Worm (Caenorhabditis elegans) whole organism, young adult: ENCODE results near the gene C28G1.10.
A peak's percentile ranks its signal among the peaks of the same experiment; 100 is the strongest.

Source experiments
- B0261.1 ChIP-seq: sonication (generic microtip); optimal IDR thresholded peaks from 2 replicates; lab custom pipeline; 2016; ENCODE audit warnings: mild to moderate bottlenecking, missing genetic modification characterization, moderate library complexity, missing compliant biosample characterization
- B0336.3 ChIP-seq: fragments of 200-800 bp; sonication (Bioruptor generic); IDR thresholded peaks from 2 replicates; pipeline ENCODE4 v1.3.6; 2022; ENCODE audit warnings: missing genetic modification characterization, missing compliant biosample characterization
- F23B12.7 ChIP-seq: sonication (generic microtip); optimal IDR thresholded peaks from 2 replicates; lab custom pipeline; 2017; ENCODE audit warnings: missing genetic modification characterization, mild to moderate bottlenecking, missing compliant biosample characterization, antibody characterized with exemption, moderate library complexity; ENCODE audit not compliant: insufficient read depth
- F33H1.4 ChIP-seq: fragments of 200-800 bp; sonication (Bioruptor generic); IDR thresholded peaks from 2 replicates; pipeline ENCODE4 v1.3.6; 2022; ENCODE audit warnings: missing genetic modification reagents, missing genetic modification characterization, missing compliant biosample characterization
- F39B2.1 ChIP-seq: fragments of 200-800 bp; sonication (Bioruptor generic); IDR thresholded peaks from 2 replicates; pipeline ENCODE4 v1.3.6; 2022; ENCODE audit warnings: missing genetic modification reagents, missing genetic modification characterization, missing compliant biosample characterization
- F49E8.2 ChIP-seq: sonication (generic microtip); optimal IDR thresholded peaks from 3 replicates; lab custom pipeline; 2017; ENCODE audit warnings: missing genetic modification characterization, mild to moderate bottlenecking, missing compliant biosample characterization, antibody characterized with exemption, moderate library complexity; ENCODE audit not compliant: insufficient read depth
- F52B5.7 ChIP-seq: sonication (generic microtip); optimal IDR thresholded peaks from 2 replicates; lab custom pipeline; 2016; ENCODE audit warnings: mild to moderate bottlenecking, missing genetic modification characterization, missing compliant biosample characterization
- K12H6.12 ChIP-seq: fragments of 200-800 bp; sonication (Bioruptor generic); optimal IDR thresholded peaks from 2 replicates; lab custom pipeline; 2018; ENCODE audit warnings: mild to moderate bottlenecking, missing genetic modification characterization, missing compliant biosample characterization
- T26A5.8 ChIP-seq: sonication (generic microtip); optimal IDR thresholded peaks from 2 replicates; lab custom pipeline; 2016; ENCODE audit warnings: missing genetic modification characterization, missing compliant biosample characterization
- Y53F4B.3 ChIP-seq: fragments of 200-800 bp; sonication (Bioruptor generic); IDR thresholded peaks from 2 replicates; pipeline ENCODE4 v1.3.6; 2022; ENCODE audit warnings: missing genetic modification reagents, missing genetic modification characterization, missing compliant biosample characterization
- Y79H2A.3 ChIP-seq: fragments of 200-800 bp; sonication (Bioruptor generic); conservative IDR thresholded peaks from 2 replicates; pipeline ENCODE4 v1.3.6; 2022; ENCODE audit warnings: missing genetic modification reagents, missing genetic modification characterization, missing compliant biosample characterization
- Y95B8A.8 ChIP-seq: fragments of 200-800 bp; sonication (Bioruptor generic); IDR thresholded peaks from 2 replicates; pipeline ENCODE4 v1.3.6; 2022; ENCODE audit warnings: missing genetic modification reagents, missing genetic modification characterization, missing compliant biosample characterization
- ZK185.1 ChIP-seq: sonication (generic microtip); optimal IDR thresholded peaks from 2 replicates; lab custom pipeline; 2016; ENCODE audit warnings: mild to moderate bottlenecking, missing genetic modification characterization, missing compliant biosample characterization; ENCODE audit not compliant: poor library complexity, severe bottlenecking
- aptf-3 ChIP-seq: fragments of 200-800 bp; sonication (Bioruptor generic); IDR thresholded peaks from 2 replicates; pipeline ENCODE4 v1.3.6; 2022; ENCODE audit warnings: missing genetic modification characterization, missing compliant biosample characterization
- athp-1 ChIP-seq: sonication (generic microtip); optimal IDR thresholded peaks from 2 replicates; lab custom pipeline; 2017; ENCODE audit warnings: mild to moderate bottlenecking, missing genetic modification characterization, missing compliant biosample characterization
- bed-1 ChIP-seq: fragments of 200-800 bp; sonication (Bioruptor generic); IDR thresholded peaks from 2 replicates; pipeline ENCODE4 v1.3.6; 2022; ENCODE audit warnings: missing genetic modification reagents, missing genetic modification characterization, missing compliant biosample characterization
- bed-2 ChIP-seq: fragments of 200-800 bp; sonication (Bioruptor generic); IDR thresholded peaks from 2 replicates; pipeline ENCODE4 v1.3.6; 2022; ENCODE audit warnings: missing genetic modification reagents, missing genetic modification characterization, missing compliant biosample characterization
- ceh-100 ChIP-seq: fragments of 200-800 bp; sonication (Bioruptor generic); IDR thresholded peaks from 2 replicates; pipeline ENCODE4 v1.3.6; 2022; ENCODE audit warnings: missing genetic modification reagents, missing genetic modification characterization, missing compliant biosample characterization
- ceh-27 ChIP-seq: fragments of 200-800 bp; sonication (Bioruptor generic); optimal IDR thresholded peaks from 2 replicates; lab custom pipeline; 2018; ENCODE audit warnings: mild to moderate bottlenecking, missing genetic modification characterization, moderate library complexity, missing compliant biosample characterization
- ceh-91 ChIP-seq: fragments of 200-800 bp; sonication (Bioruptor generic); IDR thresholded peaks from 2 replicates; pipeline ENCODE4 v1.3.6; 2022; ENCODE audit warnings: missing genetic modification reagents, missing genetic modification characterization, missing compliant biosample characterization
- egl-18 ChIP-seq: fragments of 200-800 bp; sonication (Bioruptor generic); IDR thresholded peaks from 2 replicates; pipeline ENCODE4 v1.3.6; 2022; ENCODE audit warnings: missing genetic modification reagents, missing genetic modification characterization, missing compliant biosample characterization
- ekl-4 ChIP-seq: fragments of 200-800 bp; sonication (Bioruptor generic); IDR thresholded peaks from 2 replicates; pipeline ENCODE4 v1.3.6; 2022; ENCODE audit warnings: missing genetic modification reagents, missing genetic modification characterization, missing compliant biosample characterization
- hlh-12 ChIP-seq: sonication (generic microtip); optimal IDR thresholded peaks from 2 replicates; lab custom pipeline; 2016; ENCODE audit warnings: missing genetic modification characterization, missing compliant biosample characterization
- hmg-20 ChIP-seq: fragments of 200-800 bp; sonication (Bioruptor generic); IDR thresholded peaks from 2 replicates; pipeline ENCODE4 v1.3.6; 2022; ENCODE audit warnings: missing genetic modification reagents, missing genetic modification characterization, missing compliant biosample characterization
- let-526 ChIP-seq: fragments of 200-800 bp; sonication (Bioruptor generic); IDR thresholded peaks from 2 replicates; pipeline ENCODE4 v1.3.6; 2022; ENCODE audit warnings: missing genetic modification reagents, missing genetic modification characterization, missing compliant biosample characterization
- let-607 ChIP-seq, 2 experiments: fragments of 200-800 bp in 1 of 2; sonication (Bioruptor generic) in 1 of 2; sonication (generic microtip) in 1 of 2; optimal IDR thresholded peaks; 2 replicates each; lab custom pipeline; 2016 to 2018; ENCODE audit warnings: mild to moderate bottlenecking in 2 of 2, missing compliant biosample characterization in 2 of 2, missing genetic modification characterization in 2 of 2, moderate library complexity in 2 of 2, missing genotype in 1 of 2
- lin-35 ChIP-seq, 3 experiments: fragments of 150-350 bp in 2 of 3; sonication (generic microtip) in 1 of 3; optimal IDR thresholded peaks; 2 replicates each; lab custom pipeline; 2014 to 2018; ENCODE audit warnings: missing biosample characterization in 3 of 3, missing genetic modification characterization in 3 of 3, missing genetic modification reagents in 3 of 3
- lin-54 ChIP-seq: fragments of 200-800 bp; sonication (Bioruptor generic); optimal IDR thresholded peaks from 2 replicates; lab custom pipeline; 2018; ENCODE audit warnings: mild to moderate bottlenecking, missing genetic modification characterization, missing compliant biosample characterization
- mcd-1 ChIP-seq: fragments of 200-800 bp; sonication (Bioruptor generic); IDR thresholded peaks from 2 replicates; pipeline ENCODE4 v1.3.6; 2022; ENCODE audit warnings: missing genetic modification reagents, missing genetic modification characterization, missing compliant biosample characterization
- mes-4 ChIP-seq: sonication (generic microtip); optimal IDR thresholded peaks from 2 replicates; lab custom pipeline; 2016; ENCODE audit warnings: missing genotype, missing genetic modification characterization, missing compliant biosample characterization
- nhr-80 ChIP-seq: sonication (generic microtip); optimal IDR thresholded peaks from 2 replicates; lab custom pipeline; 2016; ENCODE audit warnings: missing genetic modification characterization, missing compliant biosample characterization
- pbrm-1 ChIP-seq: fragments of 200-800 bp; sonication (Bioruptor generic); IDR thresholded peaks from 2 replicates; pipeline ENCODE4 v1.3.6; 2022; ENCODE audit warnings: missing genetic modification reagents, missing genetic modification characterization, missing compliant biosample characterization
- rcor-1 ChIP-seq: fragments of 200-800 bp; sonication (Bioruptor generic); IDR thresholded peaks from 2 replicates; pipeline ENCODE4 v1.3.6; 2022; ENCODE audit warnings: missing genetic modification reagents, missing genetic modification characterization, missing compliant biosample characterization
- snpc-1.1 ChIP-seq: sonication (generic microtip); optimal IDR thresholded peaks from 2 replicates; lab custom pipeline; 2017; ENCODE audit warnings: missing genetic modification characterization, mild to moderate bottlenecking, missing compliant biosample characterization, antibody characterized with exemption, moderate library complexity, missing genotype, missing genetic modification reagents; ENCODE audit not compliant: insufficient read depth
- snpc-1.3 ChIP-seq: sonication (generic microtip); optimal IDR thresholded peaks from 2 replicates; lab custom pipeline; 2017; ENCODE audit warnings: missing genetic modification characterization, mild to moderate bottlenecking, missing compliant biosample characterization, antibody characterized with exemption, moderate library complexity, missing genotype, missing genetic modification reagents; ENCODE audit not compliant: insufficient read depth
- snpc-4 ChIP-seq, 5 experiments: fragments of 150-350 bp in 1 of 5; sonication (generic microtip) in 4 of 5; optimal IDR thresholded peaks; 2 replicates each; lab custom pipeline; 2014 to 2018; ENCODE audit warnings: missing genetic modification characterization in 5 of 5, missing biosample characterization in 3 of 5, antibody characterized with exemption in 2 of 5, mild to moderate bottlenecking in 2 of 5, missing compliant biosample characterization in 2 of 5, missing genotype in 2 of 5, moderate library complexity in 2 of 5, missing genetic modification reagents in 1 of 5
- tbp1 ChIP-seq: fragments of 200-800 bp; sonication (Bioruptor generic); optimal IDR thresholded peaks from 2 replicates; lab custom pipeline; 2018; ENCODE audit warnings: mild to moderate bottlenecking, missing genetic modification characterization, missing compliant biosample characterization
- zfh-2 ChIP-seq: fragments of 200-800 bp; sonication (Bioruptor generic); conservative IDR thresholded peaks from 2 replicates; pipeline ENCODE4 v1.3.6; 2022; ENCODE audit warnings: missing genetic modification reagents, missing genetic modification characterization, missing compliant biosample characterization
- zim-3 ChIP-seq: sonication (generic microtip); optimal IDR thresholded peaks from 2 replicates; lab custom pipeline; 2017; ENCODE audit warnings: mild to moderate bottlenecking, missing genetic modification characterization, moderate library complexity, missing compliant biosample characterization
- ztf-26 ChIP-seq: sonication (generic microtip); optimal IDR thresholded peaks from 2 replicates; lab custom pipeline; 2017; ENCODE audit warnings: missing genetic modification characterization, missing compliant biosample characterization

C28G1.10 gene

DNA sequence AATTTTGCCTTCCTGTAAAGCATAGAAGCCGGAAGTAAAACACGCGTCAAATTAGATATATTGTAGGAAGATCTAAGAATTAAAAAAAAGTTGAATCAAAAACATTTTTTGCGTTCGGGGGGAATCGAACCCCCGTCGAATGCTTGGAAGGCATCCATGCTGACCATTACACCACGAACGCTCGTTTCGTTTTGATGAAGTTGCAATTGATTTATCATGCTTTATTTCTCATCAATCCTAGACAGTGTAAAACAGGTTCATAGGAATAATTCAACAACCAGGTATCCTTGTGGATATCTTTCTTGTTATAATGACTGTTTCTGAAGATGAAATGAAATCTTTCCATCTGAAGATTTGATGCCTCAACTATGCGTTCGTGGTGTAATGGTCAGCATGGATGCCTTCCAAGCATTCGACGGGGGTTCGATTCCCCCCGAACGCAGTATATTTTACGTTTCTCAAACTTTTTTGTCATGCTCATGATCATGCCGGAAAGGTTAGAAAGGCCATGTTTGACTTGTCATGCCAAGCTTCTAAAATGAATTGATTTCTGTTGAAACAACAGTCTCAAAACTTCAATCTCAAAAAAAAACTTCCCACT, 27.0 kb upstream of the C28G1.10 start (continued):
- TF ChIP-seq K12H6.12 (tag; lab: Kevin White, UChicago) (no peak), aptf-3 (no peak), hlh-12 (tag; lab: Kevin White, UChicago) (no peak), bed-1 (GFP tag; lab: Robert Waterston, UW) (no peak), athp-1 (tag; lab: Kevin White, UChicago) (no peak), ZK185.1 (tag; lab: Kevin White, UChicago) (peak; percentile 56), Y79H2A.3 (no peak), snpc-1.1 (tag; lab: Kevin White, UChicago) (no peak), hmg-20 (peak; percentile 13; the same call in 1 of the 2 replicates), zim-3 (no peak), zfh-2 (GFP tag; lab: Robert Waterston, UW) (no peak), let-607 (tag; optimal IDR thresholded peaks at IDR 0.05; lab: Kevin White, UChicago) (peak in 1 of 2 experiments; percentile 43), ztf-26 (tag; lab: Kevin White, UChicago) (peak; percentile 22), F49E8.2 (tag; lab: Kevin White, UChicago) (no peak), snpc-1.3 (tag; lab: Kevin White, UChicago) (no peak), snpc-4 (GFP tag; optimal IDR thresholded peaks at IDR 0.05; lab: Kevin White, UChicago) (peak; percentile 42), snpc-4 (tag; optimal IDR thresholded peaks at IDR 0.05; lab: Kevin White, UChicago) (peak in 1 of 4 experiments; percentile 64), rcor-1 (GFP tag; lab: Robert Waterston, UW) (no peak), egl-18 (GFP tag; lab: Robert Waterston, UW) (no peak), let-526 (GFP tag; lab: Robert Waterston, UW) (no peak), lin-35 (GFP tag; optimal IDR thresholded peaks at IDR 0.05; lab: Kevin White, UChicago) (no peak), ceh-100 (GFP tag; lab: Robert Waterston, UW) (no peak), nhr-80 (tag; lab: Kevin White, UChicago) (peak; percentile 26), pbrm-1 (GFP tag; lab: Robert Waterston, UW) (0 out of 2 replicates have a peak, but pooled peaks have one; percentile 52), Y95B8A.8 (GFP tag; lab: Robert Waterston, UW) (no peak), ceh-27 (GFP tag; lab: Kevin White, UChicago) (no peak), F33H1.4 (GFP tag; lab: Robert Waterston, UW) (no peak), mcd-1 (GFP tag; lab: Robert Waterston, UW) (no peak; the same call in 1 of the 2 replicates), ekl-4 (GFP tag; lab: Robert Waterston, UW) (no peak), tbp1 (GFP tag; lab: Kevin White, UChicago) (peak; percentile 87), Y53F4B.3 (GFP tag; lab: Robert Waterston, UW) (no peak), B0336.3 (GFP tag; lab: Robert Waterston, UW) (no peak), B0261.1 (tag; lab: Kevin White, UChicago) (peak; percentile 75), mes-4 (tag; lab: Kevin White, UChicago) (no peak), F23B12.7 (peak; percentile 9), bed-2 (no peak), lin-54 (no peak), T26A5.8 (tag; lab: Kevin White, UChicago) (no peak), ceh-91 (no peak), F39B2.1 (GFP tag; lab: Robert Waterston, UW) (no peak), F52B5.7 (tag; lab: Kevin White, UChicago) (no peak)
